Worm (Caenorhabditis elegans) whole organism, L3 larva: ENCODE measurements around the gene ift-81.

Experiments
- aly-2 ChIP-seq: fragments of 150-350 bp; optimal IDR thresholded peaks from 2 replicates; lab custom pipeline; 2014; ENCODE audit warnings: missing biosample characterization, missing genetic modification characterization
- elt-3 ChIP-seq, 3 experiments: fragments of 150-350 bp in 1 of 3; sonication (generic microtip) in 2 of 3; optimal IDR thresholded peaks; 2 replicates in 2 of 3; 4 replicates in 1 of 3; lab custom pipeline; 2014 to 2017; ENCODE audit warnings: missing biosample characterization in 3 of 3, missing genetic modification characterization in 3 of 3
- lin-39 ChIP-seq: fragments of 150-350 bp; optimal IDR thresholded peaks from 2 replicates; lab custom pipeline; 2018; ENCODE audit warnings: missing biosample characterization, missing genetic modification reagents, missing genetic modification characterization
- nhr-237 ChIP-seq: fragments of 150-350 bp; optimal IDR thresholded peaks from 2 replicates; lab custom pipeline; 2014; ENCODE audit warnings: missing biosample characterization, missing genetic modification characterization
- nhr-76 ChIP-seq: fragments of 150-350 bp; sonication (generic microtip); optimal IDR thresholded peaks from 5 replicates; lab custom pipeline; 2014; ENCODE audit warnings: missing biosample characterization, missing genetic modification characterization
- pha-4 ChIP-seq: fragments of 150-350 bp; optimal IDR thresholded peaks from 2 replicates; lab custom pipeline; 2014; ENCODE audit warnings: missing biosample characterization, missing genetic modification reagents, missing genetic modification characterization
- tbx-2 ChIP-seq: sonication (generic microtip); optimal IDR thresholded peaks from 2 replicates; lab custom pipeline; 2016; ENCODE audit warnings: mild to moderate bottlenecking, missing genetic modification characterization, missing compliant biosample characterization

DNA sequence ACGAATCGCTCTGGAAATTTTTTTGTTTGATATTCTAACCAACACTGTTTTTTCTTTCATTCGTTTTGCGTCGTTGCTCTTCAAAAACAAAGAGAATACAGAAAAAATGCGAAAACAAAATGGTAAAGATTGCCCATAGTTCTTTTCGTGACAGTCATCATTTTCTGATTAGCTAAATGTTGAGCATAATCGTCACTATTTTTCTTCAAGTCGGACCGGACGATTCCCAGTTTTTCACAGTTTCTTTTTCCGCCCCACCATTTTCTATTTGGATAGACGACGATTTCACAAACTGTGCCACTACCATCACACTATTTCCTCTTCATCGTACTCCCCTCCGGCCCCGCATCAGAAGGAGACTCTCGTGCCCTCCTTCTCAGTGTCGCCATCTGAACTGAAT, 34.8 kb upstream of the ift-81 start:
- TF ChIP-seq pha-4 (tag; lab: Kevin White, UChicago): no peak
- TF ChIP-seq lin-39: no peak
- no peak for TF ChIP-seq elt-3 (tag; optimal IDR thresholded peaks at IDR 0.05; lab: Kevin White, UChicago)
- no peak for TF ChIP-seq nhr-76 (tag; lab: Kevin White, UChicago)
- TF ChIP-seq aly-2: no peak
- no peak for TF ChIP-seq nhr-237
- no peak for TF ChIP-seq tbx-2
